Worm (Caenorhabditis elegans) whole organism, L4 larva: ENCODE results near the gene Y17G7B.21.
A peak's percentile ranks its signal among the peaks of the same experiment; 100 is the strongest.

ENCODE experiments used
- D1046.2 ChIP-seq: fragments of 200-800 bp; sonication (Bioruptor generic); IDR thresholded peaks from 2 replicates; pipeline ENCODE4 v1.3.6; 2022; ENCODE audit warnings: missing genetic modification characterization, missing compliant biosample characterization
- F44E2.7 ChIP-seq: fragments of 200-800 bp; sonication (Bioruptor generic); IDR thresholded peaks from 2 replicates; pipeline ENCODE4 v2.1.2; 2022; ENCODE audit warnings: missing genetic modification characterization, missing compliant biosample characterization
- R02D3.7 ChIP-seq: fragments of 150-350 bp; sonication (generic microtip); optimal IDR thresholded peaks from 3 replicates; lab custom pipeline; 2014; ENCODE audit warnings: missing biosample characterization, missing genetic modification characterization
- Y5F2A.4 ChIP-seq: fragments of 200-800 bp; sonication (Bioruptor generic); optimal IDR thresholded peaks from 2 replicates; lab custom pipeline; 2018; ENCODE audit warnings: mild to moderate bottlenecking, missing genetic modification characterization, missing compliant biosample characterization
- ama-1 ChIP-seq: fragments of 150-350 bp; optimal IDR thresholded peaks from 2 replicates; lab custom pipeline; 2014; ENCODE audit warnings: inconsistent platforms, mixed read lengths
- arid-1 ChIP-seq: fragments of 200-800 bp; sonication (Bioruptor generic); conservative IDR thresholded peaks from 2 replicates; pipeline ENCODE4 v1.3.6; 2022; ENCODE audit warnings: missing genetic modification reagents, missing genetic modification characterization, missing compliant biosample characterization
- ceh-20 ChIP-seq: fragments of 200-800 bp; sonication (Bioruptor generic); IDR thresholded peaks from 2 replicates; pipeline ENCODE4 v1.3.6; 2022; ENCODE audit warnings: missing genetic modification reagents, missing genetic modification characterization, missing compliant biosample characterization
- ceh-28 ChIP-seq: fragments of 150-350 bp; optimal IDR thresholded peaks from 2 replicates; lab custom pipeline; 2014; ENCODE audit warnings: missing biosample characterization, missing genetic modification reagents, missing genetic modification characterization
- ceh-32 ChIP-seq: sonication (generic microtip); optimal IDR thresholded peaks from 2 replicates; lab custom pipeline; 2016; ENCODE audit warnings: mild to moderate bottlenecking, missing genetic modification characterization, missing compliant biosample characterization; ENCODE audit not compliant: poor library complexity
- ceh-44 ChIP-seq: fragments of 200-800 bp; sonication (Bioruptor generic); IDR thresholded peaks from 2 replicates; pipeline ENCODE4 v1.3.6; 2022; ENCODE audit warnings: missing genetic modification reagents, missing genetic modification characterization, missing compliant biosample characterization
- ceh-82 ChIP-seq: sonication (generic microtip); optimal IDR thresholded peaks from 2 replicates; lab custom pipeline; 2017; ENCODE audit warnings: missing biosample characterization, missing genetic modification characterization
- cey-2 ChIP-seq: sonication (generic microtip); optimal IDR thresholded peaks from 3 replicates; lab custom pipeline; 2017; ENCODE audit warnings: missing genetic modification characterization, mild to moderate bottlenecking, missing compliant biosample characterization, antibody characterized with exemption, borderline replicate concordance; ENCODE audit not compliant: insufficient read depth
- dmd-6 ChIP-seq: fragments of 200-800 bp; sonication (Bioruptor generic); IDR thresholded peaks from 2 replicates; pipeline ENCODE4 v1.3.6; 2022; ENCODE audit warnings: missing genetic modification reagents, missing genetic modification characterization, missing compliant biosample characterization
- dve-1 ChIP-seq: sonication (generic microtip); optimal IDR thresholded peaks from 2 replicates; lab custom pipeline; 2017; ENCODE audit warnings: antibody characterized with exemption, mild to moderate bottlenecking, missing genetic modification characterization, missing compliant biosample characterization; ENCODE audit not compliant: insufficient read depth
- egl-43 ChIP-seq: fragments of 200-800 bp; sonication (Bioruptor generic); IDR thresholded peaks from 2 replicates; pipeline ENCODE4 v1.3.6; 2022; ENCODE audit warnings: missing genetic modification reagents, missing genetic modification characterization, missing compliant biosample characterization
- gei-8 ChIP-seq: fragments of 200-800 bp; sonication (Bioruptor generic); optimal IDR thresholded peaks from 2 replicates; lab custom pipeline; 2018; ENCODE audit warnings: mild to moderate bottlenecking, missing genetic modification characterization, missing compliant biosample characterization
- hlh-11 ChIP-seq: fragments of 200-800 bp; sonication (Bioruptor generic); optimal IDR thresholded peaks from 2 replicates; lab custom pipeline; 2018; ENCODE audit warnings: mild to moderate bottlenecking, missing genetic modification characterization, missing compliant biosample characterization
- hlh-30 ChIP-seq: sonication (generic microtip); optimal IDR thresholded peaks from 2 replicates; lab custom pipeline; 2017; ENCODE audit warnings: antibody characterized with exemption, mild to moderate bottlenecking, missing genetic modification characterization, missing compliant biosample characterization; ENCODE audit not compliant: insufficient read depth
- lin-13 ChIP-seq: fragments of 150-350 bp; optimal IDR thresholded peaks from 2 replicates; lab custom pipeline; 2014; ENCODE audit warnings: missing biosample characterization, missing genetic modification reagents, missing genetic modification characterization
- lin-38 ChIP-seq: fragments of 200-800 bp; sonication (Bioruptor generic); IDR thresholded peaks from 2 replicates; pipeline ENCODE4 v1.3.6; 2022; ENCODE audit warnings: missing genetic modification reagents, missing genetic modification characterization, missing compliant biosample characterization
- lir-3 ChIP-seq: sonication (generic microtip); optimal IDR thresholded peaks from 2 replicates; lab custom pipeline; 2016; ENCODE audit warnings: mild to moderate bottlenecking, missing genetic modification characterization, missing compliant biosample characterization
- mxl-3 ChIP-seq: fragments of 200-800 bp; sonication (Bioruptor generic); optimal IDR thresholded peaks from 2 replicates; lab custom pipeline; 2018; ENCODE audit warnings: mild to moderate bottlenecking, missing genetic modification characterization, missing compliant biosample characterization
- nhr-11 ChIP-seq: fragments of 150-350 bp; optimal IDR thresholded peaks from 2 replicates; lab custom pipeline; 2014; ENCODE audit warnings: missing biosample characterization, missing genetic modification characterization
- nhr-28 ChIP-seq: fragments of 150-350 bp; optimal IDR thresholded peaks from 2 replicates; lab custom pipeline; 2014; ENCODE audit warnings: missing biosample characterization, missing genetic modification characterization
- nhr-41 ChIP-seq: fragments of 200-800 bp; sonication (Bioruptor generic); IDR thresholded peaks from 2 replicates; pipeline ENCODE4 v1.3.6; 2022; ENCODE audit warnings: missing genetic modification reagents, missing genetic modification characterization, missing compliant biosample characterization
- nhr-42 ChIP-seq: fragments of 200-800 bp; sonication (Bioruptor generic); IDR thresholded peaks from 2 replicates; pipeline ENCODE4 v1.3.6; 2022; ENCODE audit warnings: missing genetic modification characterization, missing compliant biosample characterization
- nhr-6 ChIP-seq: fragments of 150-350 bp; optimal IDR thresholded peaks from 2 replicates; lab custom pipeline; 2014; ENCODE audit warnings: missing biosample characterization, missing genetic modification characterization
- nhr-76 ChIP-seq: fragments of 150-350 bp; optimal IDR thresholded peaks from 2 replicates; lab custom pipeline; 2014; ENCODE audit warnings: missing biosample characterization, missing genetic modification characterization
- pha-4 ChIP-seq, 2 experiments: fragments of 150-350 bp in 1 of 2; fragments of 200-800 bp in 1 of 2; sonication (Bioruptor generic) in 1 of 2; IDR thresholded peaks in 1 of 2; optimal IDR thresholded peaks in 1 of 2; 2 replicates each; pipeline versions ENCODE4 v1.3.6 to Lab custom; 2014 to 2022; ENCODE audit warnings: missing genetic modification characterization in 2 of 2, missing genetic modification reagents in 2 of 2, missing biosample characterization in 1 of 2, missing compliant biosample characterization in 1 of 2
- pqm-1 ChIP-seq: sonication (generic microtip); optimal IDR thresholded peaks from 2 replicates; lab custom pipeline; 2017; ENCODE audit warnings: missing biosample characterization, missing genetic modification characterization
- rbr-2 ChIP-seq: sonication (generic microtip); optimal IDR thresholded peaks from 2 replicates; lab custom pipeline; 2016; ENCODE audit warnings: missing genotype, missing genetic modification characterization, missing compliant biosample characterization
- saeg-2 ChIP-seq: fragments of 200-800 bp; sonication (Bioruptor generic); IDR thresholded peaks from 2 replicates; pipeline ENCODE4 v1.3.6; 2022; ENCODE audit warnings: missing genetic modification reagents, missing genetic modification characterization, missing compliant biosample characterization
- set-16 ChIP-seq: fragments of 200-800 bp; sonication (Bioruptor generic); IDR thresholded peaks from 2 replicates; pipeline ENCODE4 v1.3.6; 2022; ENCODE audit warnings: missing genetic modification reagents, missing genetic modification characterization, missing compliant biosample characterization
- skn-1 ChIP-seq: fragments of 150-350 bp; optimal IDR thresholded peaks from 2 replicates; lab custom pipeline; 2014; ENCODE audit warnings: missing biosample characterization, missing genetic modification characterization
- snpc-4 ChIP-seq: fragments of 150-350 bp; optimal IDR thresholded peaks from 2 replicates; lab custom pipeline; 2014; ENCODE audit warnings: missing biosample characterization, missing genetic modification characterization
- tag-97 ChIP-seq: fragments of 200-800 bp; sonication (Bioruptor generic); IDR thresholded peaks from 2 replicates; pipeline ENCODE4 v1.3.6; 2022; ENCODE audit warnings: missing genetic modification characterization, missing compliant biosample characterization
- tra-1 ChIP-seq: fragments of 200-800 bp; sonication (Bioruptor generic); IDR thresholded peaks from 2 replicates; pipeline ENCODE4 v1.3.6; 2022; ENCODE audit warnings: missing genetic modification reagents, missing genetic modification characterization, missing compliant biosample characterization
- unc-130 ChIP-seq: sonication (generic microtip); optimal IDR thresholded peaks from 2 replicates; lab custom pipeline; 2016; ENCODE audit warnings: missing genetic modification reagents, missing genetic modification characterization, missing compliant biosample characterization
- unc-62 ChIP-seq, 3 experiments: fragments of 150-350 bp in 1 of 3; sonication (generic microtip); optimal IDR thresholded peaks in 2 of 3; peaks in 1 of 3; 1 replicate in 1 of 3; 2 replicates in 2 of 3; lab custom pipeline; 2014 to 2017; ENCODE audit warnings: missing biosample characterization in 3 of 3, missing genetic modification characterization in 3 of 3, missing genetic modification reagents in 3 of 3, missing genotype in 1 of 3
- zfp-2 ChIP-seq: sonication (generic microtip); optimal IDR thresholded peaks from 2 replicates; lab custom pipeline; 2016; ENCODE audit warnings: mild to moderate bottlenecking, missing genetic modification characterization, missing compliant biosample characterization
- zfp-3 ChIP-seq: fragments of 200-800 bp; sonication (Bioruptor generic); conservative IDR thresholded peaks from 2 replicates; pipeline ENCODE4 v1.3.6; 2022; ENCODE audit warnings: missing genetic modification reagents, missing genetic modification characterization, missing compliant biosample characterization
- zip-11 ChIP-seq: fragments of 200-800 bp; sonication (Bioruptor generic); IDR thresholded peaks from 2 replicates; pipeline ENCODE4 v1.3.6; 2022; ENCODE audit warnings: missing genetic modification characterization, missing compliant biosample characterization
- ztf-7 ChIP-seq: fragments of 150-350 bp; optimal IDR thresholded peaks from 2 replicates; lab custom pipeline; 2014; ENCODE audit warnings: missing biosample characterization, missing genetic modification characterization

Y17G7B.21 gene

ce11 chrII:11954811-11955210, 22.6 kb downstream of the Y17G7B.21 start:
- TF ChIP-seq mxl-3 (GFP tag; lab: Kevin White, UChicago) (no peak), nhr-11 (no peak), Y5F2A.4 (no peak), arid-1 (GFP tag; lab: Robert Waterston, UW) (no peak), ceh-82 (tag; lab: Kevin White, UChicago) (no peak)

- TF ChIP-seq dmd-6 (no peak), tra-1 (no peak), ceh-82 (tag; lab: Kevin White, UChicago) (no peak), nhr-76 (tag; lab: Kevin White, UChicago) (no peak), hlh-30 (tag; lab: Kevin White, UChicago) (no peak), nhr-41 (GFP tag; lab: Robert Waterston, UW) (no peak), zfp-2 (no peak), snpc-4 (tag; lab: Kevin White, UChicago) (no peak), nhr-42 (no peak), unc-62 (GFP tag; optimal IDR thresholded peaks at IDR 0.05 in 1 of 2; lab: Kevin White, UChicago) (no peak), unc-62 (tag; optimal IDR thresholded peaks at IDR 0.05; lab: Kevin White, UChicago) (no peak)
- TF ChIP-seq, all 104 proteins: peak for 0
Observed at ce11 chrII:11954208-11954607, 23.3 kb downstream of the Y17G7B.21 start, which contains the start of gene W03C9.6. Gene W03C9.6 (plus strand): TSS chrII:11954508.

- TF ChIP-seq dmd-6 (no peak), dve-1 (tag; lab: Kevin White, UChicago) (no peak), tag-97 (no peak), ceh-32 (tag; lab: Kevin White, UChicago) (no peak), D1046.2 (GFP tag; lab: Robert Waterston, UW) (no peak), ceh-20 (GFP tag; lab: Robert Waterston, UW) (no peak), set-16 (no peak)
- TF ChIP-seq, all 104 proteins: peak for 0
Observed at ce11 chrII:11952963-11953362, 24.5 kb downstream of the Y17G7B.21 start.

- TF ChIP-seq egl-43 (GFP tag; lab: Robert Waterston, UW) (no peak), saeg-2 (GFP tag; lab: Robert Waterston, UW) (no peak), ama-1 (lab: Kevin White, UChicago) (no peak), ceh-28 (tag; lab: Kevin White, UChicago) (no peak), lin-38 (GFP tag; lab: Robert Waterston, UW) (no peak), pha-4 (GFP tag; IDR thresholded peaks at IDR 0.05; lab: Robert Waterston, UW) (no peak), pha-4 (tag; optimal IDR thresholded peaks at IDR 0.05; lab: Kevin White, UChicago) (no peak), nhr-6 (tag; lab: Kevin White, UChicago) (no peak), dmd-6 (no peak), unc-130 (GFP tag; lab: Kevin White, UChicago) (no peak)
Observed at ce11 chrII:11948459-11948858, 29.0 kb downstream of the Y17G7B.21 start, which contains the start of gene W03C9.8. Gene W03C9.8 (plus strand): TSS chrII:11948759.

- TF ChIP-seq ztf-7 (tag; lab: Kevin White, UChicago) (no peak), R02D3.7 (tag; lab: Kevin White, UChicago) (no peak), rbr-2 (tag; lab: Kevin White, UChicago) (no peak), F44E2.7 (no peak), gei-8 (GFP tag; lab: Kevin White, UChicago) (no peak), hlh-11 (tag; lab: Kevin White, UChicago) (peak; percentile 20), lir-3 (tag; lab: Kevin White, UChicago) (no peak), nhr-28 (peak; percentile 6), ceh-28 (tag; lab: Kevin White, UChicago) (no peak), tra-1 (0 out of 2 replicates have a peak, but pooled peaks have one; percentile 39), Y5F2A.4 (no peak), zfp-3 (GFP tag; lab: Robert Waterston, UW) (no peak), dmd-6 (peak; percentile 18; the same call in 1 of the 2 replicates), pqm-1 (tag; lab: Kevin White, UChicago) (peak; percentile 71), lin-13 (GFP tag; lab: Kevin White, UChicago) (no peak), cey-2 (tag; lab: Kevin White, UChicago) (no peak), skn-1 (tag; lab: Kevin White, UChicago) (no peak), ceh-44 (GFP tag; lab: Robert Waterston, UW) (no peak), zip-11 (GFP tag; lab: Robert Waterston, UW) (no peak)
Observed at ce11 chrII:11936393-11936792, 41.1 kb downstream of the Y17G7B.21 start.
